Worm (Caenorhabditis elegans) whole organism, mixed stage, embryonic: ENCODE results near the gene C17H12.5.

Experiments
- elt-1 ChIP-seq: sonication (generic microtip); optimal IDR thresholded peaks from 2 replicates; lab custom pipeline; 2017; ENCODE audit warnings: missing genetic modification characterization, mild to moderate bottlenecking, missing compliant biosample characterization, antibody characterized with exemption, moderate library complexity, borderline replicate concordance; ENCODE audit not compliant: insufficient read depth
- lsy-2 ChIP-seq: fragments of 150-350 bp; optimal IDR thresholded peaks from 2 replicates; lab custom pipeline; 2014; ENCODE audit warnings: missing biosample characterization, missing genetic modification characterization
- nhr-237 ChIP-seq: fragments of 150-350 bp; optimal IDR thresholded peaks from 2 replicates; lab custom pipeline; 2014; ENCODE audit warnings: missing biosample characterization, missing genetic modification characterization
- nhr-76 ChIP-seq: sonication (generic microtip); optimal IDR thresholded peaks from 2 replicates; lab custom pipeline; 2017; ENCODE audit warnings: missing biosample characterization, missing genetic modification characterization

- TF ChIP-seq elt-1 = no peak
- no peak for TF ChIP-seq nhr-76 (tag; lab: Kevin White, UChicago)
- no peak for TF ChIP-seq nhr-237 (tag; lab: Kevin White, UChicago)
- TF ChIP-seq lsy-2 = no peak
Observed at ce11 chrIV:6818369-6818768, 915 bp upstream of the C17H12.5 start, which contains the start of gene C17H12.8.
